Worm (Caenorhabditis elegans) whole organism, L1 larva: ENCODE data around the gene srv-34.
"Not testable (repeated sequence)": the region's sequence is repeated elsewhere in the genome, so short reads cannot be mapped to it uniquely, and the experiment has no call there.

Experiments used
- hlh-17 ChIP-seq: fragments of 200-800 bp; sonication (Bioruptor generic); optimal IDR thresholded peaks from 2 replicates; lab custom pipeline; 2018; ENCODE audit warnings: missing genetic modification characterization, mild to moderate bottlenecking, missing compliant biosample characterization, moderate library complexity, borderline replicate concordance
- lin-39 ChIP-seq: fragments of 150-350 bp; optimal IDR thresholded peaks from 2 replicates; lab custom pipeline; 2014; ENCODE audit warnings: missing biosample characterization, missing genetic modification reagents, missing genetic modification characterization
- skn-1 ChIP-seq: fragments of 150-350 bp; optimal IDR thresholded peaks from 2 replicates; lab custom pipeline; 2014; ENCODE audit warnings: missing biosample characterization, missing genetic modification characterization
- zag-1 ChIP-seq: fragments of 150-350 bp; optimal IDR thresholded peaks from 2 replicates; lab custom pipeline; 2014; ENCODE audit warnings: missing biosample characterization, missing genetic modification characterization

DNA sequence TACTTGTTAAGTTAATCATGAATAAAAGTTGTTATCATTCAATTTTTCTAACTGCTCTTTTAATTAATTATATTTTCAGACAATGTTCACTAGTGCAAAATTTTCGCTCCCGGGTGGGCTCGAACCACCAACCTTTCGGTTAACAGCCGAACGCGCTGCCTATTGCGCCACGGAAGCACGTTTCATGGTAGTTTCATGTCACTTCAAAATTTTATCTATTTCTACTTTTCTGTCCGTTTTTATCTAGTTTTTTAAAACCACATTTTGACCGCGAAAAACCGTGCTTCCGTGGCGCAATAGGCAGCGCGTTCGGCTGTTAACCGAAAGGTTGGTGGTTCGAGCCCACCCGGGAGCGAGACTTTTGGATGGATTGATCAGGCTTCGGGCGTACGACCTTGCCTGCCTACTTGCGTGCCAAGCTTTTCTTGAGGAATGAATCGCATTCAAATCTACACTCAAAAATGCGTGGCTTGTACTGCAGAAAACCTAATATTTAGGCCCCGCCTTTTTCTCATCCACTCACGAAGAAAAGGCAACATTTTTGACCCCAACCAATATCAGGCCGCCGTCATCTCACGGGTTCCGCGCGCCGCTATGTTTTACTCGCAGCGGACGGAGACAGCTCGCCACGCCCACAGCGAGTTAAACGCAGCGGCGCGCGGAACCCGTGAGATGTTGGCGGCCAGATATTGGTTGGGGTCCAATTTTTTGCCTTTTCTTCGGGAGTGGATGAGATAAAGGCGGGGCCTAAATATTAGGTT, 32.9 kb downstream of the srv-34 start:
- not testable (repeated sequence) for TF ChIP-seq hlh-17 (GFP tag; lab: Kevin White, UChicago); skn-1 (tag; lab: Kevin White, UChicago); zag-1 (tag; lab: Kevin White, UChicago); lin-39 (tag; lab: Kevin White, UChicago)
